Worm (Caenorhabditis elegans): ENCODE measurements around the gene hot-4.

Gene hot-4

DNA sequence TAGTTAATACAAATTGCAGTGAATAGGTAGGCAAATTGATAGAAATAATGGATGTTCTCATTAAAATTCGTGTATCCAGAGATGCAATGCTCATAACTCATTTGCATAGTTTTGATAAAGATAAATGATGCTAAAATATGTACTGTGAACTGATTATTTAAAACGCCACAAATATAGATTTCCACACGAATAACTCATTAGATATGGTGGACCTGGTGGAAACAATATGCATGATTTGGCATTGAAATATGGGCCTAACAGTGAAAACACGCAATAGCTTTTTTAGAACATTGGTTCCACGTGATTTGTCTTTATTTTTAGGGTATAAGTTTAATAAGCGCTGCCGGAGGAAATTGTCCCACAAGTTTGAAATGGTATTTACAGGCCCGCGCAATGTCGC lies 53.1 kb downstream of the hot-4 start, which contains the start of gene srg-3:
srg-3 (minus strand) TSS at position 101 of the 400 bp plus-strand sequence.
- TF ChIP-seq aptf-2 (GFP tag; conservative IDR thresholded peaks at IDR 0.05) (no peak), sdz-38 (tag; optimal IDR thresholded peaks at IDR 0.05) (no peak), mxl-1 (tag; optimal IDR thresholded peaks at IDR 0.05) (no peak), snpc-1.1 (tag; optimal IDR thresholded peaks at IDR 0.05; ENCODE audit: insufficient read depth) (no peak), egl-18 (GFP tag; IDR thresholded peaks at IDR 0.05) (no peak), F22D6.2 (tag; optimal IDR thresholded peaks at IDR 0.05) (no peak), dox-1 (GFP tag; IDR thresholded peaks at IDR 0.05) (no peak), Y56A3A.18 (GFP tag; IDR thresholded peaks at IDR 0.05) (no peak), hrde-1 (tag; optimal IDR thresholded peaks at IDR 0.05; ENCODE audit: borderline replicate concordance) (no peak), lin-26 (GFP tag; IDR thresholded peaks at IDR 0.05) (no peak), gei-17 (GFP tag; optimal IDR thresholded peaks at IDR 0.05) (no peak), pbrm-1 (GFP tag; IDR thresholded peaks at IDR 0.05) (no peak), Y79H2A.3 (GFP tag; conservative IDR thresholded peaks at IDR 0.05) (no peak), nfya-1 (tag; optimal IDR thresholded peaks at IDR 0.05; ENCODE audit: borderline replicate concordance, insufficient read depth) (no peak)

DNA sequence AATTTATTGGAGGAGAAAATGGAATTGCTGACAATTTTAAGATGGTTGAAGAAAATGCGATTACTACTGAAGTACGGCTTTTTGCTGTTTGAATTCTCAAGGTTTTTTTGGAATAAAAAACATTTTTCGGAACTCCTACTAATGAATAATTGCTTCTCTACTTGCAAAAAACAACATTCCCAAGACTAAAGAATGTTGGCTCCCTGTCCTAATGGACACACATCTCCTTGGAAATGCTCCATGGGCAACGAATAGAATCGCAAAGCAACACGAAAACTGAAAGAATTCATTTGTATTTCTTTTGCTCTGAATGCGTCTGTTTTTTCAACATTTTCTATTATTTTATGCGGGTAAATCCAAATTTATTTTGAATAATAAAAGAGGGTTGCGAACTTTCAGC lies 55.7 kb downstream of the hot-4 start, which contains the start of gene C18F10.2:
C18F10.2 (plus strand) TSS at position 301 of the 400 bp plus-strand sequence.
- TF ChIP-seq F22D6.2 (tag; optimal IDR thresholded peaks at IDR 0.05) (no peak), ztf-18 (tag; optimal IDR thresholded peaks at IDR 0.05) (no peak), hrde-1 (tag; optimal IDR thresholded peaks at IDR 0.05; ENCODE audit: borderline replicate concordance) (no peak)

Data from whole organism, young adult.